Worm (Caenorhabditis elegans): Measurements from ENCODE around the gene gbh-2.

DNA sequence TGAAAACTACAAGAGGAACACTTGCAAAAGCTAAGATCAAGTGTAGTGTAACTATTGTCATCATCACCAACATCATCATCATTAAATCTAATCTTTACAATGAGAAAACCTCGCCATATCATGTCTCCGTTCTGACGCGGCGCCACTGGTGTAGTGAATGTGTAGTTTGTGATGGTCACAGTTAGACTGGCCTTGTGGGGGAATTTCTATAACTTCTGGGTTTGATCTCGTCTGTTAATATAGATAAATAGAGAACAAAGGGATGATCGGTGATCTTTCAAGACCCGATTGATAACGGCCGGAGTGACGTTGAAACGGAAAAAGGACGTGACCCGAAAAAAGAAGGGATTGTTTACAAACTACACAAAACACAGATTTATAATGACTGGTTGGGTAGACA is 44.9 kb upstream of the gbh-2 start:
- no peak for TF ChIP-seq fkh-2 (tag; optimal IDR thresholded peaks at IDR 0.05)
- TF ChIP-seq nhr-77 (tag; optimal IDR thresholded peaks at IDR 0.05), result no peak
- TF ChIP-seq lin-15B (tag; optimal IDR thresholded peaks at IDR 0.05), result no peak
- no peak for TF ChIP-seq nhr-12 (tag; optimal IDR thresholded peaks at IDR 0.05)
- TF ChIP-seq nhr-25 (tag; optimal IDR thresholded peaks at IDR 0.05), result peak; percentile 83
- no peak for TF ChIP-seq snpc-4 (tag; optimal IDR thresholded peaks at IDR 0.05)
- TF ChIP-seq ceh-82 (tag; optimal IDR thresholded peaks at IDR 0.05), result no peak
- no peak for TF ChIP-seq tbx-2 (tag; optimal IDR thresholded peaks at IDR 0.05)
- no peak for TF ChIP-seq R02D3.7 (tag; optimal IDR thresholded peaks at IDR 0.05)
- TF ChIP-seq unc-62 (GFP tag; optimal IDR thresholded peaks at IDR 0.05), result peak; percentile 21
- no peak for TF ChIP-seq ceh-16 (tag; optimal IDR thresholded peaks at IDR 0.05)
- no peak for TF ChIP-seq unc-39 (tag; optimal IDR thresholded peaks at IDR 0.05)
- TF ChIP-seq aly-2 (tag; optimal IDR thresholded peaks at IDR 0.05), result no peak

All from whole organism, L3 larva.